Worm (Caenorhabditis elegans) whole organism, L4 larva: ENCODE data around the gene popl-5.

Experiments
- ZK337.2 ChIP-seq: fragments of 200-800 bp; sonication (Bioruptor generic); IDR thresholded peaks from 2 replicates; pipeline ENCODE4 v1.3.6; 2022; ENCODE audit warnings: missing genetic modification reagents, missing genetic modification characterization, missing compliant biosample characterization
- ctbp-1 ChIP-seq: fragments of 200-800 bp; sonication (Bioruptor generic); IDR thresholded peaks from 2 replicates; pipeline ENCODE4 v1.3.6; 2022; ENCODE audit warnings: missing genetic modification reagents, missing genetic modification characterization, missing compliant biosample characterization

DNA sequence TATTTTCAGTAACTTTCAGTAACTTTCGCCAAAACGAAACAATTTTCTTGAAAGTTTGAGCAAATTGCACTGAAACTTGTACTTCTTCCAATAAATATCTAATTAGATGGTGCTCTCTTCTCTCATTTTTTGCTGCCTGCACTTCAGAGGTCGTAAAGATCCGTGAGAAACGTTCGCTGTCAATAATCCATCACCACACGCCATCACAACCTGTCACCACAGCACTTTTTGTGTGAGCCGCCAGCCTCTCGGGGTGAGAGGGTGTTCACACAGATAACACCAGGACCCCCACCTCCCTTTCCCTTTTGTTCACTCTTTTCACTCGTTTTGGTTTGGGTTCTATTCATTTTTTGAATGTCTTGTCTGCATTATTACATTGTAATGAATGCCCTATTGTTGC lies 34.6 kb downstream of the popl-5 start:
- TF ChIP-seq ctbp-1 (GFP tag; lab: Robert Waterston, UW) (no peak), ZK337.2 (GFP tag; lab: Robert Waterston, UW) (no peak)
